Fruit fly (Drosophila melanogaster): ENCODE data around the gene CG4161.

DNA sequence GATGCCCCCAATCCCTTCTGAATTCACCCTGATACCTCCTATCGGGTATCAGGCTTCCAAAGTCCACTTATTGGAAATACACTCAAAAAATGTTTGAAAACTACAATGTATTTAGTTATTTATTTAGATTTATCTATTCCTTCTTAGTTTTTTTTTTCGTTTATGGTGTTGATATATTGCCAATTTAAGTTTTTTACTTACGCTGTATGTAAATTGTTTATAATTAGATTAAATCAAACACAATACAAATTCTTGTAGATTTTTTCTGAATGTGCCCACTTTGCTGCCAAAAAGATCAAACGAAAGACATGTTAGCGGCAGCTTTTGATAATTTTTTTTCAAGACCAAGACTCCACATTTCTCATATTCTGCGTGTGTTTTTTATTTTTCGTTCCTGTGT, 25.6 kb upstream of the CG4161 start:
- TF ChIP-seq h (optimal IDR thresholded peaks at IDR 0.05) (no peak), insv (optimal IDR thresholded peaks at IDR 0.05) (no peak), psq (optimal IDR thresholded peaks at IDR 0.05) (no peak)
